Worm (Caenorhabditis elegans): Measurements from ENCODE around the gene lon-2.

lon-2 gene

ce11 chrX:4790614-4791013 is 41.7 kb upstream of the lon-2 start:
- TF ChIP-seq lin-54 (GFP tag; optimal IDR thresholded peaks at IDR 0.05) (no peak), Y95B8A.8 (GFP tag; IDR thresholded peaks at IDR 0.05) (no peak), fkh-3 (tag; optimal IDR thresholded peaks at IDR 0.05) (no peak), K12H6.12 (tag; optimal IDR thresholded peaks at IDR 0.05) (no peak), lir-1 (GFP tag; conservative IDR thresholded peaks at IDR 0.05) (no peak), ceh-100 (GFP tag; IDR thresholded peaks at IDR 0.05) (no peak), Y53G8AR.9 (GFP tag; conservative IDR thresholded peaks at IDR 0.05) (no peak), nfya-2 (GFP tag; IDR thresholded peaks at IDR 0.05) (no peak), Y79H2A.3 (GFP tag; conservative IDR thresholded peaks at IDR 0.05) (no peak), lin-40 (tag; optimal IDR thresholded peaks at IDR 0.05) (no peak), D2030.7 (GFP tag; IDR thresholded peaks at IDR 0.05) (no peak), snpc-3.4 (tag; optimal IDR thresholded peaks at IDR 0.05) (no peak), ceh-27 (GFP tag; optimal IDR thresholded peaks at IDR 0.05) (no peak), nfyb-1 (GFP tag; IDR thresholded peaks at IDR 0.05) (no peak), ekl-4 (GFP tag; IDR thresholded peaks at IDR 0.05) (no peak), athp-1 (tag; optimal IDR thresholded peaks at IDR 0.05) (no peak), nhr-80 (tag; optimal IDR thresholded peaks at IDR 0.05) (no peak), unc-62 (GFP tag; optimal IDR thresholded peaks at IDR 0.05) (no peak), bed-2 (GFP tag; IDR thresholded peaks at IDR 0.05) (no peak), him-1 (tag; optimal IDR thresholded peaks at IDR 0.05) (no peak)

- TF ChIP-seq F52B5.7 (tag; optimal IDR thresholded peaks at IDR 0.05) (peak; percentile 39), bed-2 (GFP tag; IDR thresholded peaks at IDR 0.05) (no peak), pha-4 (tag; optimal IDR thresholded peaks at IDR 0.05) (no peak), T07F8.4 (tag; optimal IDR thresholded peaks at IDR 0.05) (peak; percentile 61), F55B11.4 (tag; optimal IDR thresholded peaks at IDR 0.05; ENCODE audit: borderline replicate concordance, insufficient read depth) (no peak), Y56A3A.18 (GFP tag; IDR thresholded peaks at IDR 0.05) (peak; percentile 88), F57A8.1 (GFP tag; optimal IDR thresholded peaks at IDR 0.05) (peak; percentile 58), sdz-38 (tag; optimal IDR thresholded peaks at IDR 0.05) (no peak), sea-2 (GFP tag; IDR thresholded peaks at IDR 0.05) (no peak), ccch-3 (GFP tag; optimal IDR thresholded peaks at IDR 0.05) (no peak), F33H1.4 (GFP tag; IDR thresholded peaks at IDR 0.05) (no peak), him-1 (tag; optimal IDR thresholded peaks at IDR 0.05) (peak; percentile 93), attf-6 (GFP tag; IDR thresholded peaks at IDR 0.05) (peak; percentile 73), ztf-25 (GFP tag; IDR thresholded peaks at IDR 0.05) (peak; percentile 88), lsl-1 (GFP tag; optimal IDR thresholded peaks at IDR 0.05) (no peak), athp-1 (tag; optimal IDR thresholded peaks at IDR 0.05) (peak; percentile 59), nhr-120 (GFP tag; IDR thresholded peaks at IDR 0.05) (no peak), attf-5 (GFP tag; optimal IDR thresholded peaks at IDR 0.05) (peak; percentile 69), nhr-90 (tag; optimal IDR thresholded peaks at IDR 0.05) (peak; percentile 84), cebp-1 (GFP tag; IDR thresholded peaks at IDR 0.05) (peak; percentile 34; the same call in 1 of the 2 replicates), cebp-1 (tag; optimal IDR thresholded peaks at IDR 0.05) (peak; percentile 65), sptf-2 (GFP tag; optimal IDR thresholded peaks at IDR 0.05) (peak; percentile 87), Y95B8A.8 (GFP tag; IDR thresholded peaks at IDR 0.05) (no peak), T26A5.8 (tag; optimal IDR thresholded peaks at IDR 0.05) (no peak), B0035.1 (tag; optimal IDR thresholded peaks at IDR 0.05) (peak; percentile 18), lin-54 (GFP tag; optimal IDR thresholded peaks at IDR 0.05) (peak; percentile 49), rpc-1 (optimal IDR thresholded peaks at IDR 0.05) (peak; percentile 85), rpc-1 (tag; optimal IDR thresholded peaks at IDR 0.05) (peak; percentile 97), nfya-1 (tag; optimal IDR thresholded peaks at IDR 0.05; ENCODE audit: borderline replicate concordance, insufficient read depth) (no peak), F49E8.2 (tag; optimal IDR thresholded peaks at IDR 0.05; ENCODE audit: insufficient read depth) (no peak), ZK185.1 (tag; optimal IDR thresholded peaks at IDR 0.05; ENCODE audit: poor library complexity, severe bottlenecking) (peak; percentile 87), chd-7 (tag; optimal IDR thresholded peaks at IDR 0.05) (peak; percentile 77), tbp1 (GFP tag; optimal IDR thresholded peaks at IDR 0.05) (peak; percentile 99), die-1 (tag; optimal IDR thresholded peaks at IDR 0.05) (peak; percentile 93)
Measured at ce11 chrX:4788958-4789357, 40.1 kb upstream of the lon-2 start.

All from whole organism, young adult.